Fruit fly (Drosophila melanogaster) whole organism, adult: ENCODE measurements around the gene CG31115.

Experiments used
- CG14711 ChIP-seq: fragments of 200-800 bp; sonication (Bioruptor generic); optimal IDR thresholded peaks from 2 replicates; lab custom pipeline; 2018; ENCODE audit warnings: missing biosample characterization, mild to moderate bottlenecking, missing genetic modification characterization, moderate library complexity
- CG7045 ChIP-seq: fragments of 200-800 bp; sonication (Bioruptor generic); optimal IDR thresholded peaks from 2 replicates; lab custom pipeline; 2017; ENCODE audit warnings: missing biosample characterization, mild to moderate bottlenecking, missing genetic modification characterization
- Crg-1 ChIP-seq: fragments of 200-800 bp; sonication (Bioruptor generic); optimal IDR thresholded peaks from 2 replicates; lab custom pipeline; 2016; ENCODE audit warnings: missing biosample characterization, missing genetic modification characterization
- Mnt ChIP-seq: fragments of 200-800 bp; sonication (Bioruptor generic); optimal IDR thresholded peaks from 2 replicates; lab custom pipeline; 2016; ENCODE audit warnings: missing biosample characterization, mild to moderate bottlenecking, missing genetic modification characterization
- bab1 ChIP-seq: fragments of 200-800 bp; sonication (Bioruptor generic); optimal IDR thresholded peaks from 3 replicates; lab custom pipeline; 2019; ENCODE audit warnings: missing biosample characterization, mild to moderate bottlenecking, missing genetic modification characterization, moderate library complexity
- cnc ChIP-seq, 2 experiments: fragments of >200 bp; optimal IDR thresholded peaks; 2 replicates each; lab custom pipeline; 2017
- kay ChIP-seq: fragments of 200-800 bp; sonication (Bioruptor generic); peaks from one replicate; lab custom pipeline; 2016; ENCODE audit warnings: missing biosample characterization, missing genetic modification characterization, borderline replicate concordance
- tj ChIP-seq: fragments of 200-800 bp; sonication (Bioruptor generic); optimal IDR thresholded peaks from 3 replicates; lab custom pipeline; 2017; ENCODE audit warnings: missing biosample characterization, mild to moderate bottlenecking, missing genetic modification characterization, moderate library complexity

DNA sequence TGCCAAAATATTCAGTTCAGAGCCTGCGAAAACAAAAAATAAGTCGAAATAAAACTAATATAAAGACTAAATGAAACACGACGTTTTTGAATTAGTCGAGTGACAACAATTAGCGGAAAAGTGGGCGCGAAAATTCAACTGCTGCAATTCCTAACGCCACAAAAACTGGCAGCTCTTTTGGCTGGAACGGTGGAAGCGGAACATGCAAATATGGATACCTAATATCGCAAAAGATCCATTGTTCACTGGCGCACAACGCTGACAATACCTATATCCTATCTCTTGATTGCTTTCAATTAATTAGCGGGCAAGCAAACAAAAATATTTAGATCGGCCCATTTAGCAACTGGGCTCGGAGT, 12.6 kb downstream of the CG31115 start, which contains the start of gene CG11791:
- no peak for TF ChIP-seq bab1
- TF ChIP-seq kay, result no peak
- no peak for TF ChIP-seq tj
- no peak for TF ChIP-seq Crg-1 (GFP tag; lab: Kevin White, UChicago)
- no peak for TF ChIP-seq CG14711
- TF ChIP-seq CG7045 (GFP tag; lab: Kevin White, UChicago), result no peak
- TF ChIP-seq Mnt (GFP tag; lab: Kevin White, UChicago), result no peak
- TF ChIP-seq cnc (optimal IDR thresholded peaks at IDR 0.05; lab: Kevin White, UChicago), result no peak
